Worm (Caenorhabditis elegans) whole organism, young adult: Measurements from ENCODE around the gene cex-2.

ENCODE experiments used
- attf-6 ChIP-seq: fragments of 200-800 bp; sonication (Bioruptor generic); IDR thresholded peaks from 2 replicates; pipeline ENCODE4 v1.3.6; 2022; ENCODE audit warnings: missing genetic modification reagents, missing genetic modification characterization, missing compliant biosample characterization
- lsy-27 ChIP-seq: sonication (generic microtip); optimal IDR thresholded peaks from 2 replicates; lab custom pipeline; 2017; ENCODE audit warnings: missing genetic modification characterization, mild to moderate bottlenecking, missing compliant biosample characterization, antibody characterized with exemption, missing genotype, borderline replicate concordance; ENCODE audit not compliant: insufficient read depth
- nfya-1 ChIP-seq: sonication (generic microtip); optimal IDR thresholded peaks from 2 replicates; lab custom pipeline; 2017; ENCODE audit warnings: antibody characterized with exemption, missing compliant biosample characterization, missing genetic modification characterization, borderline replicate concordance; ENCODE audit not compliant: insufficient read depth
- nhr-120 ChIP-seq: fragments of 200-800 bp; sonication (Bioruptor generic); IDR thresholded peaks from 2 replicates; pipeline ENCODE4 v1.3.6; 2022; ENCODE audit warnings: missing genetic modification characterization, missing compliant biosample characterization
- rcor-1 ChIP-seq: fragments of 200-800 bp; sonication (Bioruptor generic); IDR thresholded peaks from 2 replicates; pipeline ENCODE4 v1.3.6; 2022; ENCODE audit warnings: missing genetic modification reagents, missing genetic modification characterization, missing compliant biosample characterization
- unc-62 ChIP-seq: fragments of 150-350 bp; optimal IDR thresholded peaks from 2 replicates; lab custom pipeline; 2014; ENCODE audit warnings: missing biosample characterization, missing genetic modification reagents, missing genetic modification characterization

DNA sequence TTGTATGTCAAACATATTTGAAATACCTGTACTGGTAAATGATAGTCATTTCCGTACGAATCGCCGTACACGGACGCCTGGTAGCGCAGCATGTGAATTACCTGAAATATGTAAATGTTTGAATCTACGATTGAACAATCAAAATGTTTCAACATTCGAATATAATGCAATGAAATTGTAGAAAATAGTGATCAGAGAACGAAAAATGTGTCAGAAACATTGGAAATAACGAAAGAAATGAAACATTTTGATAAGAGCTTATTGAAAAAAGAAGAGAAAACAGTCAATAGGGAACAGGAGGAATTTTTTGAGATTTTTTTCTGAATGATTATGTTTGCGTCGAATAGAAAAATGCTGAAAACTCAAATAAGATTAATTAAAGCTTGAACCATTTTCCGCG lies 34.8 kb upstream of the cex-2 start, which contains the start of gene ztf-17:
- TF ChIP-seq unc-62 (GFP tag; lab: Kevin White, UChicago) (no peak), rcor-1 (GFP tag; lab: Robert Waterston, UW) (no peak), nfya-1 (tag; lab: Kevin White, UChicago) (no peak), nhr-120 (GFP tag; lab: Robert Waterston, UW) (no peak), lsy-27 (no peak), attf-6 (GFP tag; lab: Robert Waterston, UW) (no peak)
